Worm (Caenorhabditis elegans): Measurements from ENCODE around the gene Y73B6BL.44.

Y73B6BL.44 gene

ce11 chrIV:6493299-6493698 lies at the start of gene Y73B6BL.44:
TSS of gene Y73B6BL.44 (plus strand) at chrIV:6493599.
- TF ChIP-seq aha-1 (tag) (no peak), egl-27 (tag; optimal IDR thresholded peaks at IDR 0.05) (no peak), saeg-2 (GFP tag; IDR thresholded peaks at IDR 0.05) (no peak), nhr-41 (GFP tag; IDR thresholded peaks at IDR 0.05) (no peak), egl-43 (GFP tag; IDR thresholded peaks at IDR 0.05) (no peak), ztf-7 (tag; optimal IDR thresholded peaks at IDR 0.05) (no peak), unc-39 (tag; optimal IDR thresholded peaks at IDR 0.05) (no peak), mes-2 (tag; optimal IDR thresholded peaks at IDR 0.05; ENCODE audit: poor library complexity, severe bottlenecking) (no peak), lin-38 (GFP tag; IDR thresholded peaks at IDR 0.05) (no peak), ctbp-1 (GFP tag; IDR thresholded peaks at IDR 0.05) (no peak), nhr-11 (tag; optimal IDR thresholded peaks at IDR 0.05) (no peak), rbr-2 (tag; optimal IDR thresholded peaks at IDR 0.05) (no peak), zag-1 (tag; optimal IDR thresholded peaks at IDR 0.05) (no peak), lin-15B (tag; optimal IDR thresholded peaks at IDR 0.05) (no peak), spr-1 (tag; optimal IDR thresholded peaks at IDR 0.05) (no peak), mdl-1 (tag; optimal IDR thresholded peaks at IDR 0.05) (no peak), ZK546.5 (tag; optimal IDR thresholded peaks at IDR 0.05) (no peak), F37D6.2 (tag; optimal IDR thresholded peaks at IDR 0.05) (no peak)

DNA sequence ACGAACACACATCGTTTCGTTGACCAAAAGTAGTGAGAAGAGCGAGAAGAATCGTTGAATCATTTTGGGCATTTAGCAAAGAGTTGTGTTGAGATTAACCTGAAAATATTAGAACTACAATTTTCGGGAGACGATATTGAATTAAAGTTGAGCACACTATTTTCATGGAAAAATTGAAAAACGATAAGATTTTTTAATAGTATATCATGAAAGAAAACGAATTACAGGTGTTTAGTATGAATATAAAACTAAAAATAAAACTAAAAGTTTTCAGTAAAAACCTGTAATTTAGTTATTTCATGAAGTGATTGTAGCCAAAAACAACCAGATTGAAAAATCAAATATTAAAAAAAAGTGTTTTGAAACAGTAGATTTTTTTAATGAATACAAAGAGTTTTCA lies 35.9 kb upstream of the Y73B6BL.44 start, which contains the start of gene lgc-10:
Gene lgc-10, minus strand, starts transcription at position 101 of the 400 bp plus-strand sequence.
- TF ChIP-seq Y48G9A.11 (GFP tag; IDR thresholded peaks at IDR 0.05) (no peak), nhr-25 (tag; optimal IDR thresholded peaks at IDR 0.05; ENCODE audit: borderline replicate concordance, insufficient read depth) (no peak), nhr-11 (tag; optimal IDR thresholded peaks at IDR 0.05) (no peak)

ce11 chrIV:6460596-6460995 lies 32.8 kb upstream of the Y73B6BL.44 start:
- TF ChIP-seq snpc-1.2 (GFP tag; IDR thresholded peaks at IDR 0.05) (peak; percentile 87), dve-1 (tag; optimal IDR thresholded peaks at IDR 0.05; ENCODE audit: insufficient read depth) (no peak)

- TF ChIP-seq lin-13 (GFP tag; optimal IDR thresholded peaks at IDR 0.05): no peak
- TF ChIP-seq ZK337.2 (GFP tag; IDR thresholded peaks at IDR 0.05): no peak
- no peak for TF ChIP-seq nhr-77 (tag; optimal IDR thresholded peaks at IDR 0.05)
- TF ChIP-seq Y48G9A.11 (GFP tag; IDR thresholded peaks at IDR 0.05): no peak
- no peak for TF ChIP-seq nhr-102 (tag; optimal IDR thresholded peaks at IDR 0.05)
- no peak for TF ChIP-seq spr-3 (GFP tag; optimal IDR thresholded peaks at IDR 0.05)
- TF ChIP-seq gei-8 (GFP tag; optimal IDR thresholded peaks at IDR 0.05): no peak
- TF ChIP-seq mep-1 (tag; optimal IDR thresholded peaks at IDR 0.05): no peak
- TF ChIP-seq nhr-41 (GFP tag; IDR thresholded peaks at IDR 0.05): no peak
- no peak for TF ChIP-seq F26F4.8 (GFP tag; conservative IDR thresholded peaks at IDR 0.05)
- TF ChIP-seq nhr-25 (tag; optimal IDR thresholded peaks at IDR 0.05; ENCODE audit: borderline replicate concordance, insufficient read depth): no peak
- no peak for TF ChIP-seq ztf-7 (tag; optimal IDR thresholded peaks at IDR 0.05)
- TF ChIP-seq unc-62 (GFP tag; optimal IDR thresholded peaks at IDR 0.05 in 1 of 2): no peak
- TF ChIP-seq unc-62 (tag; optimal IDR thresholded peaks at IDR 0.05): no peak
- TF ChIP-seq ZK546.5 (tag; optimal IDR thresholded peaks at IDR 0.05): no peak
- TF ChIP-seq nhr-76 (tag; optimal IDR thresholded peaks at IDR 0.05): no peak
Measured at ce11 chrIV:6464005-6464404, 29.4 kb upstream of the Y73B6BL.44 start, which contains the start of gene acr-25. TSS of gene acr-25 (plus strand) at chrIV:6464305.

ce11 chrIV:6471216-6471615 lies 22.2 kb upstream of the Y73B6BL.44 start, which contains the start of gene tmed-13:
TSS of gene tmed-13 (minus strand) at chrIV:6471384.
- TF ChIP-seq ZK337.2 (GFP tag; IDR thresholded peaks at IDR 0.05) (no peak), ztf-7 (tag; optimal IDR thresholded peaks at IDR 0.05) (no peak), Y5F2A.4 (GFP tag; optimal IDR thresholded peaks at IDR 0.05) (no peak), unc-39 (tag; optimal IDR thresholded peaks at IDR 0.05) (no peak)
